Fruit fly (Drosophila melanogaster): Measurements from ENCODE around the gene shakB.

dm6 chrX:20924951-20925350 is 1.9 kb downstream of the shakB start:
- TF ChIP-seq dmrt93B (GFP tag; optimal IDR thresholded peaks at IDR 0.05): no peak
- no peak for TF ChIP-seq Hr78 (GFP tag; optimal IDR thresholded peaks at IDR 0.05)
- TF ChIP-seq br (GFP tag; optimal IDR thresholded peaks at IDR 0.05): no peak
- TF ChIP-seq HLH106 (tag; optimal IDR thresholded peaks at IDR 0.05): no peak
- TF ChIP-seq sage (GFP tag; optimal IDR thresholded peaks at IDR 0.05): no peak

Data from whole organism, wandering third instar larva.